Worm (Caenorhabditis elegans): ENCODE data around the gene B0035.18.

- TF ChIP-seq rec-8 (tag; optimal IDR thresholded peaks at IDR 0.05) (no peak), sea-2 (GFP tag; IDR thresholded peaks at IDR 0.05) (no peak)
Observed at ce11 chrIV:11316640-11317039, 3.5 kb upstream of the B0035.18 start.
